Fruit fly (Drosophila melanogaster) whole organism, adult: ENCODE results near the gene Gclc.

Experiments
- CG12768 ChIP-seq: fragments of 200-800 bp; sonication (Bioruptor generic); optimal IDR thresholded peaks from 2 replicates; lab custom pipeline; 2017; ENCODE audit warnings: missing biosample characterization, missing genetic modification characterization, mild to moderate bottlenecking, moderate library complexity, missing genetic modification reagents
- CG1620 ChIP-seq: fragments of 200-800 bp; sonication (Bioruptor generic); optimal IDR thresholded peaks from 2 replicates; lab custom pipeline; 2016; ENCODE audit warnings: missing biosample characterization, missing genetic modification characterization
- CG33017 ChIP-seq: fragments of 200-800 bp; sonication (Bioruptor generic); optimal IDR thresholded peaks from 2 replicates; lab custom pipeline; 2018; ENCODE audit warnings: missing biosample characterization, mild to moderate bottlenecking, missing genetic modification characterization, moderate library complexity
- CG7045 ChIP-seq: fragments of 200-800 bp; sonication (Bioruptor generic); optimal IDR thresholded peaks from 2 replicates; lab custom pipeline; 2017; ENCODE audit warnings: missing biosample characterization, mild to moderate bottlenecking, missing genetic modification characterization
- Clk ChIP-seq: fragments of 200-800 bp; sonication (Bioruptor generic); optimal IDR thresholded peaks from 2 replicates; lab custom pipeline; 2017; ENCODE audit warnings: missing biosample characterization, missing genetic modification characterization
- Crg-1 ChIP-seq: fragments of 200-800 bp; sonication (Bioruptor generic); optimal IDR thresholded peaks from 2 replicates; lab custom pipeline; 2016; ENCODE audit warnings: missing biosample characterization, missing genetic modification characterization
- Hr96 ChIP-seq: fragments of 200-800 bp; sonication (Bioruptor generic); optimal IDR thresholded peaks from 2 replicates; lab custom pipeline; 2016; ENCODE audit warnings: missing biosample characterization, missing genetic modification characterization
- bab1 ChIP-seq: fragments of 200-800 bp; sonication (Bioruptor generic); optimal IDR thresholded peaks from 3 replicates; lab custom pipeline; 2019; ENCODE audit warnings: missing biosample characterization, mild to moderate bottlenecking, missing genetic modification characterization, moderate library complexity
- cnc ChIP-seq, 2 experiments: fragments of >200 bp; optimal IDR thresholded peaks; 2 replicates each; lab custom pipeline; 2017
- pad ChIP-seq: fragments of 200-800 bp; sonication (Bioruptor generic); optimal IDR thresholded peaks from 3 replicates; lab custom pipeline; 2017; ENCODE audit warnings: missing biosample characterization, missing genetic modification characterization, mild to moderate bottlenecking, moderate library complexity, missing genetic modification reagents
- tj ChIP-seq: fragments of 200-800 bp; sonication (Bioruptor generic); optimal IDR thresholded peaks from 3 replicates; lab custom pipeline; 2017; ENCODE audit warnings: missing biosample characterization, mild to moderate bottlenecking, missing genetic modification characterization, moderate library complexity
- toe ChIP-seq: fragments of 200-800 bp; sonication (Bioruptor generic); optimal IDR thresholded peaks from 2 replicates; lab custom pipeline; 2016; ENCODE audit warnings: missing biosample characterization, missing genetic modification characterization

dm6 chrX:8122834-8123233 lies 6.9 kb upstream of the Gclc start:
- no peak for TF ChIP-seq pad (GFP tag; lab: Kevin White, UChicago)
- no peak for TF ChIP-seq CG12768 (GFP tag; lab: Kevin White, UChicago)
- TF ChIP-seq Clk (GFP tag; lab: Kevin White, UChicago), result no peak
- TF ChIP-seq bab1 (GFP tag; lab: Kevin White, UChicago), result no peak
- no peak for TF ChIP-seq Crg-1
- no peak for TF ChIP-seq tj (GFP tag; lab: Kevin White, UChicago)
- TF ChIP-seq Hr96 (GFP tag; lab: Kevin White, UChicago), result no peak
- TF ChIP-seq cnc (optimal IDR thresholded peaks at IDR 0.05; lab: Kevin White, UChicago), result no peak
- no peak for TF ChIP-seq CG33017
- no peak for TF ChIP-seq toe
- no peak for TF ChIP-seq CG1620 (GFP tag; lab: Kevin White, UChicago)
- no peak for TF ChIP-seq CG7045 (GFP tag; lab: Kevin White, UChicago)
